Fruit fly (Drosophila melanogaster) whole organism, prepupa: ENCODE data around the gene Jhbp13.

Source experiments
- Blimp-1 ChIP-seq: fragments of 200-800 bp; sonication (Bioruptor generic); optimal IDR thresholded peaks from 3 replicates; lab custom pipeline; 2017; ENCODE audit warnings: missing biosample characterization, missing genetic modification characterization, mild to moderate bottlenecking, moderate library complexity, missing genetic modification reagents
- CG10669 ChIP-seq: fragments of 200-800 bp; sonication (Bioruptor generic); optimal IDR thresholded peaks from 3 replicates; lab custom pipeline; 2018; ENCODE audit warnings: missing biosample characterization, mild to moderate bottlenecking, missing genetic modification characterization, moderate library complexity
- CG11294 ChIP-seq: fragments of 200-800 bp; sonication (Bioruptor generic); IDR thresholded peaks from 2 replicates; pipeline ENCODE4 v1.3.6; 2022; ENCODE audit warnings: missing biosample characterization, missing genetic modification characterization
- CG15336 ChIP-seq: fragments of 200-800 bp; sonication (Bioruptor generic); IDR thresholded peaks from 2 replicates; pipeline ENCODE4 v1.3.6; 2022; ENCODE audit warnings: missing biosample characterization, missing genetic modification characterization
- CG1621 ChIP-seq: fragments of 200-800 bp; sonication (Bioruptor generic); optimal IDR thresholded peaks from 3 replicates; lab custom pipeline; 2018; ENCODE audit warnings: missing biosample characterization, mild to moderate bottlenecking, missing genetic modification characterization
- CG3032 ChIP-seq: fragments of 200-800 bp; optimal IDR thresholded peaks from 2 replicates; lab custom pipeline; 2019; ENCODE audit warnings: missing biosample characterization, mild to moderate bottlenecking, missing genetic modification characterization, moderate library complexity
- CG31627 ChIP-seq: fragments of 200-800 bp; sonication (Bioruptor generic); optimal IDR thresholded peaks from 3 replicates; lab custom pipeline; 2016; ENCODE audit warnings: missing biosample characterization, missing genetic modification characterization
- CG32006 ChIP-seq: fragments of 200-800 bp; sonication (Bioruptor generic); optimal IDR thresholded peaks from 3 replicates; lab custom pipeline; 2017; ENCODE audit warnings: missing biosample characterization, mild to moderate bottlenecking, missing genetic modification characterization
- CG34406 ChIP-seq: fragments of 200-800 bp; sonication (Bioruptor generic); optimal IDR thresholded peaks from 3 replicates; lab custom pipeline; 2016; ENCODE audit warnings: missing biosample characterization, missing genetic modification characterization
- CG3919 ChIP-seq: fragments of 200-800 bp; sonication (Bioruptor generic); optimal IDR thresholded peaks from 3 replicates; lab custom pipeline; 2016; ENCODE audit warnings: missing biosample characterization, missing genetic modification characterization
- CG4318 ChIP-seq: fragments of 200-800 bp; sonication (Bioruptor generic); optimal IDR thresholded peaks from 3 replicates; lab custom pipeline; 2017; ENCODE audit warnings: missing biosample characterization, mild to moderate bottlenecking, missing genetic modification characterization
- CG6276 ChIP-seq: fragments of 200-800 bp; sonication (Bioruptor generic); optimal IDR thresholded peaks from 2 replicates; lab custom pipeline; 2017; ENCODE audit warnings: missing biosample characterization, mild to moderate bottlenecking, missing genetic modification characterization
- CG6792 ChIP-seq: fragments of 200-800 bp; sonication (Bioruptor generic); optimal IDR thresholded peaks from 3 replicates; lab custom pipeline; 2016; ENCODE audit warnings: missing biosample characterization, missing genetic modification characterization
- CG6808 ChIP-seq: fragments of 200-800 bp; sonication (Bioruptor generic); optimal IDR thresholded peaks from 3 replicates; lab custom pipeline; 2017; ENCODE audit warnings: missing biosample characterization, missing genetic modification characterization, mild to moderate bottlenecking, moderate library complexity, missing genetic modification reagents
- CG6854 ChIP-seq: fragments of 200-800 bp; sonication (Bioruptor generic); optimal IDR thresholded peaks from 2 replicates; lab custom pipeline; 2017; ENCODE audit warnings: missing biosample characterization, mild to moderate bottlenecking, missing genetic modification characterization
- CG8119 ChIP-seq: fragments of 200-800 bp; sonication (Bioruptor generic); IDR thresholded peaks from 3 replicates; pipeline ENCODE4 v1.3.6; 2022; ENCODE audit warnings: missing biosample characterization, missing genetic modification characterization
- CG8319 ChIP-seq: fragments of 200-800 bp; sonication (Bioruptor generic); optimal IDR thresholded peaks from 3 replicates; lab custom pipeline; 2016; ENCODE audit warnings: missing biosample characterization, missing genetic modification characterization
- CG8632 ChIP-seq: fragments of 200-800 bp; sonication (Bioruptor generic); optimal IDR thresholded peaks from 3 replicates; lab custom pipeline; 2016; ENCODE audit warnings: missing biosample characterization, missing genetic modification characterization
- CG9139 ChIP-seq: fragments of 200-800 bp; sonication (Bioruptor generic); optimal IDR thresholded peaks from 3 replicates; lab custom pipeline; 2017; ENCODE audit warnings: missing biosample characterization, mild to moderate bottlenecking, missing genetic modification characterization
- Eip78C ChIP-seq: fragments of 200-800 bp; sonication (Bioruptor generic); peaks from one replicate; lab custom pipeline; 2016; ENCODE audit warnings: missing biosample characterization, missing genetic modification characterization
- Eip93F ChIP-seq: fragments of 200-800 bp; sonication (Bioruptor generic); optimal IDR thresholded peaks from 2 replicates; lab custom pipeline; 2016; ENCODE audit warnings: missing biosample characterization, mild to moderate bottlenecking, missing genetic modification characterization
- Ets21C ChIP-seq: fragments of 200-800 bp; sonication (Bioruptor generic); optimal IDR thresholded peaks from 3 replicates; lab custom pipeline; 2016; ENCODE audit warnings: missing biosample characterization, missing genetic modification characterization
- Ets96B ChIP-seq: fragments of 200-800 bp; optimal IDR thresholded peaks from 2 replicates; lab custom pipeline; 2019; ENCODE audit warnings: missing biosample characterization, mild to moderate bottlenecking, missing genetic modification characterization, moderate library complexity
- Gug ChIP-seq: fragments of 200-800 bp; sonication (Bioruptor generic); IDR thresholded peaks from 2 replicates; pipeline ENCODE4 v1.3.6; 2022; ENCODE audit warnings: missing biosample characterization, missing genetic modification characterization
- Hr38 ChIP-seq: sonication (Bioruptor generic); optimal IDR thresholded peaks from 2 replicates; lab custom pipeline; 2016; ENCODE audit warnings: missing biosample characterization, missing genetic modification characterization
- Hr39 ChIP-seq: fragments of 200-800 bp; sonication (Bioruptor generic); optimal IDR thresholded peaks from 2 replicates; lab custom pipeline; 2016; ENCODE audit warnings: missing biosample characterization, missing genetic modification characterization
- Hr4 ChIP-seq: fragments of 200-800 bp; sonication (Bioruptor generic); optimal IDR thresholded peaks from 3 replicates; lab custom pipeline; 2016; ENCODE audit warnings: missing biosample characterization, missing genetic modification characterization
- Lpt ChIP-seq: fragments of 200-800 bp; sonication (Bioruptor generic); optimal IDR thresholded peaks from 3 replicates; lab custom pipeline; 2016; ENCODE audit warnings: missing biosample characterization, missing genetic modification characterization
- Met ChIP-seq: fragments of 200-800 bp; sonication (Bioruptor generic); optimal IDR thresholded peaks from 3 replicates; lab custom pipeline; 2016; ENCODE audit warnings: missing biosample characterization, missing genetic modification characterization
- OdsH ChIP-seq: fragments of 200-800 bp; sonication (Bioruptor generic); optimal IDR thresholded peaks from 3 replicates; lab custom pipeline; 2016; ENCODE audit warnings: missing biosample characterization, missing genetic modification characterization
- Smox ChIP-seq: fragments of 200-800 bp; sonication (Bioruptor generic); optimal IDR thresholded peaks from 3 replicates; lab custom pipeline; 2016; ENCODE audit warnings: missing biosample characterization, missing genetic modification characterization
- Sox102F ChIP-seq: fragments of 200-800 bp; sonication (Bioruptor generic); optimal IDR thresholded peaks from 2 replicates; lab custom pipeline; 2016; ENCODE audit warnings: missing biosample characterization, mild to moderate bottlenecking, missing genetic modification characterization
- Sox15 ChIP-seq: fragments of 200-800 bp; sonication (Bioruptor generic); optimal IDR thresholded peaks from 3 replicates; lab custom pipeline; 2016; ENCODE audit warnings: missing biosample characterization, missing genetic modification characterization
- achi ChIP-seq: fragments of 200-800 bp; sonication (Bioruptor generic); optimal IDR thresholded peaks from 3 replicates; lab custom pipeline; 2016; ENCODE audit warnings: missing biosample characterization, missing genetic modification characterization
- acj6 ChIP-seq: fragments of 200-800 bp; sonication (Bioruptor generic); optimal IDR thresholded peaks from 3 replicates; lab custom pipeline; 2016; ENCODE audit warnings: missing biosample characterization, missing genetic modification characterization
- cyc ChIP-seq: fragments of 200-800 bp; sonication (Bioruptor generic); optimal IDR thresholded peaks from 3 replicates; lab custom pipeline; 2016; ENCODE audit warnings: missing biosample characterization, missing genetic modification characterization
- dac ChIP-seq: fragments of 200-800 bp; sonication (Bioruptor generic); optimal IDR thresholded peaks from 2 replicates; lab custom pipeline; 2017; ENCODE audit warnings: missing biosample characterization, mild to moderate bottlenecking, missing genetic modification characterization
- dsx ChIP-seq: fragments of 200-800 bp; optimal IDR thresholded peaks from 3 replicates; lab custom pipeline; 2019; ENCODE audit warnings: missing biosample characterization, mild to moderate bottlenecking, missing genetic modification characterization, moderate library complexity; ENCODE audit not compliant: poor library complexity, severe bottlenecking
- eg ChIP-seq: fragments of 200-800 bp; sonication (Bioruptor generic); IDR thresholded peaks from 3 replicates; pipeline ENCODE4 v1.3.6; 2022; ENCODE audit warnings: missing biosample characterization, missing genetic modification characterization
- esn ChIP-seq: fragments of 200-800 bp; sonication (Bioruptor generic); optimal IDR thresholded peaks from 2 replicates; lab custom pipeline; 2016; ENCODE audit warnings: missing biosample characterization, mild to moderate bottlenecking, missing genetic modification characterization, moderate library complexity
- fd59A ChIP-seq: fragments of 200-800 bp; sonication (Bioruptor generic); optimal IDR thresholded peaks from 2 replicates; lab custom pipeline; 2017; ENCODE audit warnings: missing biosample characterization, mild to moderate bottlenecking, missing genetic modification characterization, missing genetic modification reagents
- fd85E ChIP-seq: fragments of 200-800 bp; sonication (Bioruptor generic); optimal IDR thresholded peaks from 3 replicates; lab custom pipeline; 2016; ENCODE audit warnings: missing biosample characterization, missing genetic modification characterization
- fkh ChIP-seq: fragments of 200-800 bp; sonication (Bioruptor generic); optimal IDR thresholded peaks from 3 replicates; lab custom pipeline; 2017; ENCODE audit warnings: missing biosample characterization, mild to moderate bottlenecking, missing genetic modification characterization, moderate library complexity
- net ChIP-seq: fragments of 200-800 bp; sonication (Bioruptor generic); optimal IDR thresholded peaks from 3 replicates; lab custom pipeline; 2016; ENCODE audit warnings: missing biosample characterization, missing genetic modification characterization
- pdm3 ChIP-seq: fragments of 200-800 bp; sonication (Bioruptor generic); optimal IDR thresholded peaks from 3 replicates; lab custom pipeline; 2016; ENCODE audit warnings: missing biosample characterization, missing genetic modification characterization
- salr ChIP-seq, 2 experiments: fragments of 200-800 bp; sonication (Bioruptor generic); optimal IDR thresholded peaks; 3 replicates each; lab custom pipeline; 2016 to 2018; ENCODE audit warnings: missing biosample characterization in 2 of 2, missing genetic modification characterization in 2 of 2, mild to moderate bottlenecking in 1 of 2
- spab ChIP-seq: fragments of 200-800 bp; sonication (Bioruptor generic); optimal IDR thresholded peaks from 2 replicates; lab custom pipeline; 2017; ENCODE audit warnings: missing biosample characterization, mild to moderate bottlenecking, missing genetic modification characterization, missing genetic modification reagents
- ss ChIP-seq, 2 experiments: fragments of 200-800 bp; sonication (Bioruptor generic); optimal IDR thresholded peaks; 2 replicates in 1 of 2; 3 replicates in 1 of 2; lab custom pipeline; 2017 to 2018; ENCODE audit warnings: mild to moderate bottlenecking in 2 of 2, missing biosample characterization in 2 of 2, missing genetic modification characterization in 2 of 2, moderate library complexity in 1 of 2
- svp ChIP-seq: fragments of 200-800 bp; sonication (Bioruptor generic); peaks from one replicate; lab custom pipeline; 2016; ENCODE audit warnings: missing biosample characterization, missing genetic modification characterization

The Jhbp13 gene

dm6 chr2L:13205256-13205655 lies 34.5 kb upstream of the Jhbp13 start (continued):
- peak; percentile 35 to 62 for TF ChIP-seq ss (GFP tag; optimal IDR thresholded peaks at IDR 0.05; lab: Kevin White, UChicago)
- TF ChIP-seq svp, result peak; percentile 74
- no peak for TF ChIP-seq CG11294

- no peak for TF ChIP-seq pdm3
- no peak for TF ChIP-seq Ets21C (GFP tag; lab: Kevin White, UChicago)
- TF ChIP-seq CG6854 (GFP tag; lab: Kevin White, UChicago), result no peak
- peak; percentile 44 for TF ChIP-seq CG6276 (GFP tag; lab: Kevin White, UChicago)
- TF ChIP-seq salr (GFP tag; optimal IDR thresholded peaks at IDR 0.05; lab: Kevin White, UChicago), result no peak
- peak; percentile 39 for TF ChIP-seq CG1621 (tag; lab: Kevin White, UChicago)
- TF ChIP-seq eg (GFP tag; lab: Robert Waterston, UW), result peak; percentile 61; the same call in 2 of the 3 replicates
- TF ChIP-seq Hr39 (GFP tag; lab: Kevin White, UChicago), result no peak
- TF ChIP-seq Ets96B, result no peak
- peak; percentile 5 to 73 for TF ChIP-seq ss (GFP tag; optimal IDR thresholded peaks at IDR 0.05; lab: Kevin White, UChicago)
- TF ChIP-seq acj6 (GFP tag; lab: Kevin White, UChicago), result no peak
- peak; percentile 77 for TF ChIP-seq Eip78C
- TF ChIP-seq esn (GFP tag; lab: Kevin White, UChicago), result no peak
- no peak for TF ChIP-seq Hr4 (GFP tag; lab: Kevin White, UChicago)
- no peak for TF ChIP-seq net (GFP tag; lab: Kevin White, UChicago)
- TF ChIP-seq dac (GFP tag; lab: Kevin White, UChicago), result no peak
- TF ChIP-seq Sox102F, result no peak
- no peak for TF ChIP-seq CG4318 (GFP tag; lab: Kevin White, UChicago)
- TF ChIP-seq CG8119 (GFP tag; lab: Robert Waterston, UW), result 0 out of 3 replicates have a peak, but pooled peaks have one; percentile 35
- TF ChIP-seq Blimp-1, result no peak
- no peak for TF ChIP-seq achi (GFP tag; lab: Kevin White, UChicago)
- TF ChIP-seq CG8319 (GFP tag; lab: Kevin White, UChicago), result no peak
- TF ChIP-seq CG31627, result no peak
- TF ChIP-seq CG15336 (GFP tag; lab: Robert Waterston, UW), result 0 out of 2 replicates have a peak, but pooled peaks have one; percentile 27
- no peak for TF ChIP-seq fd85E (GFP tag; lab: Kevin White, UChicago)
- no peak for TF ChIP-seq CG11294
- TF ChIP-seq Lpt, result peak; percentile 32
- TF ChIP-seq Hr38, result no peak
- TF ChIP-seq Met (GFP tag; lab: Kevin White, UChicago), result no peak
- TF ChIP-seq spab (GFP tag; lab: Kevin White, UChicago), result no peak
- TF ChIP-seq svp, result peak; percentile 89
- no peak for TF ChIP-seq Eip93F (GFP tag; lab: Kevin White, UChicago)
- TF ChIP-seq Gug, result no peak
- peak; percentile 8 for TF ChIP-seq fkh (GFP tag; lab: Kevin White, UChicago)
- peak; percentile 17 for TF ChIP-seq CG9139
- TF ChIP-seq CG32006, result no peak
- TF ChIP-seq CG3032 (tag; lab: Kevin White, UChicago), result no peak
- no peak for TF ChIP-seq fd59A (GFP tag; lab: Kevin White, UChicago)
- no peak for TF ChIP-seq CG6808
- no peak for TF ChIP-seq CG34406 (GFP tag; lab: Kevin White, UChicago)
- no peak for TF ChIP-seq dsx (GFP tag; lab: Kevin White, UChicago)
- TF ChIP-seq OdsH, result no peak
- TF ChIP-seq Smox (GFP tag; lab: Kevin White, UChicago), result no peak
- no peak for TF ChIP-seq CG8632 (GFP tag; lab: Kevin White, UChicago)
- TF ChIP-seq cyc, result no peak
- no peak for TF ChIP-seq CG6792 (GFP tag; lab: Kevin White, UChicago)
- no peak for TF ChIP-seq CG10669 (GFP tag; lab: Kevin White, UChicago)
- no peak for TF ChIP-seq Sox15 (GFP tag; lab: Kevin White, UChicago)
- peak; percentile 23 for TF ChIP-seq CG3919
Measured at dm6 chr2L:13206077-13206668, 33.6 kb upstream of the Jhbp13 start.
